Fruit fly (Drosophila melanogaster) whole organism, pupa: ENCODE data around the gene Sras.

Experiments
- CG12605 ChIP-seq: fragments of 200-800 bp; sonication (Bioruptor generic); IDR thresholded peaks from 2 replicates; pipeline ENCODE4 v1.3.6; 2022; ENCODE audit warnings: missing biosample characterization, missing genetic modification characterization
- CG17806 ChIP-seq: fragments of 200-800 bp; sonication (Bioruptor generic); optimal IDR thresholded peaks from 2 replicates; lab custom pipeline; 2018; ENCODE audit warnings: missing biosample characterization, mild to moderate bottlenecking, missing genetic modification characterization, moderate library complexity
- CG32121 ChIP-seq: fragments of 200-800 bp; sonication (Bioruptor generic); IDR thresholded peaks from 2 replicates; pipeline ENCODE4 v1.3.6; 2022; ENCODE audit warnings: missing biosample characterization, missing genetic modification characterization
- CG8159 ChIP-seq: fragments of 200-800 bp; sonication (Bioruptor generic); optimal IDR thresholded peaks from 3 replicates; lab custom pipeline; 2018; ENCODE audit warnings: missing biosample characterization, mild to moderate bottlenecking, missing genetic modification characterization, moderate library complexity
- CG9948 ChIP-seq: fragments of 200-800 bp; sonication (Bioruptor generic); optimal IDR thresholded peaks from 2 replicates; lab custom pipeline; 2018; ENCODE audit warnings: missing biosample characterization, mild to moderate bottlenecking, missing genetic modification characterization, moderate library complexity
- EcR ChIP-seq: fragments of 200-800 bp; sonication (Bioruptor generic); optimal IDR thresholded peaks from 3 replicates; lab custom pipeline; 2019; ENCODE audit warnings: missing biosample characterization, missing genetic modification characterization, mild to moderate bottlenecking, moderate library complexity, missing genetic modification reagents
- Pif1A ChIP-seq: fragments of 200-800 bp; sonication (Bioruptor generic); optimal IDR thresholded peaks from 3 replicates; lab custom pipeline; 2016; ENCODE audit warnings: missing biosample characterization, missing genetic modification characterization
- Pif1B ChIP-seq: fragments of 200-800 bp; sonication (Bioruptor generic); optimal IDR thresholded peaks from 3 replicates; lab custom pipeline; 2016; ENCODE audit warnings: missing biosample characterization, missing genetic modification characterization
- fd96Ca ChIP-seq: fragments of 200-800 bp; sonication (Bioruptor generic); IDR thresholded peaks from 3 replicates; pipeline ENCODE4 v1.3.6; 2022; ENCODE audit warnings: missing biosample characterization, missing genetic modification characterization
- gl ChIP-seq: fragments of 200-800 bp; sonication (Bioruptor generic); optimal IDR thresholded peaks from 2 replicates; lab custom pipeline; 2018; ENCODE audit warnings: missing biosample characterization, mild to moderate bottlenecking, missing genetic modification characterization

DNA sequence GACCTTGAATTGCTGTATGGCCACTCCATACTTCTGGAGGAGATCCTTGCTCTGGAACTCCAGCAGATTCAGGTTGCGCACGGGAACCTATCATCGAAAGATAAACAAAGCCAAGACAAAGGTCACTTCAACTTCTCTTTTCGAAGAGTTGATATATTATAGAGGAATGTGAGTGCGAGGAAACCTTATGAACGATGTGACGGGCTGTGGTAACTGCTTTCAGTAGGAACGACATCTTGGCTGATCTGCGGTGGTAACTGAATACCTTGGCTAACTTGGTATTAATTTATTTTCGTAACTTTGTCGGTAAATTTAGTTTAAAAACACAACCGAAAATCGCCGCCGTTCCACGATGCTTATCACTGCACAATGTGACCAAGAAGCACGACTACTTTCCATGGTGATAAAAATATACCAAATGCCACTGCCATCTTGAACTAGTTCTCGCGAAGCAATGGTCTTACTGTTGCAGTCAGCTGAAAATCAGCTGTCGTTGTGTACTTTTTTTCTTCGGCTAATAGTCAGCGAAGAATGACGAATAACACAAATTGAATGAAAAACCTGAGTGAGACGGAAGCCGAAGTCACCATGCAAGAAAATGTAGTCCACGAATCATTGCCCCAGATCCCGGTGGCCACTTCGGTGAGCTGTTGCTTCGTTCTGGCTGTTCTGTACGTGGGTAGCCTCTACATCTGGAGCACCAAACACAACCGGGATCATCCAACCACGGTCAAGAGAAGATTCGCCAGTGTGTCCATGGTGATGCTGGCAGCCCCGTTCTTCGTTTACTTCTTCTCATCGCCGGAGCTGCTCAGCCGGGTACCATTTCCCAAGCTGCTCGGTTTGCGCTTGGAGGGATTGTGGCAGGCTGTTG is at the start of gene Sras, which contains the start of gene ScsbetaG:
- TF ChIP-seq CG17806 (tag; lab: Kevin White, UChicago) (no peak), Pif1B (no peak), Pif1A (no peak), fd96Ca (GFP tag; lab: Robert Waterston, UW) (no peak), CG32121 (GFP tag; lab: Robert Waterston, UW) (no peak), EcR (GFP tag; lab: Kevin White, UChicago) (no peak), gl (tag; lab: Kevin White, UChicago) (peak; percentile 1), CG12605 (GFP tag; lab: Robert Waterston, UW) (no peak), CG8159 (tag; lab: Kevin White, UChicago) (no peak), CG9948 (tag; lab: Kevin White, UChicago) (no peak)
